Fruit fly (Drosophila melanogaster) whole organism, prepupa: ENCODE measurements around the gene CG15403.

Experiments used
- Blimp-1 ChIP-seq: fragments of 200-800 bp; sonication (Bioruptor generic); optimal IDR thresholded peaks from 3 replicates; lab custom pipeline; 2017; ENCODE audit warnings: missing biosample characterization, missing genetic modification characterization, mild to moderate bottlenecking, moderate library complexity, missing genetic modification reagents
- CG10631 ChIP-seq: fragments of 200-800 bp; sonication (Bioruptor generic); optimal IDR thresholded peaks from 2 replicates; lab custom pipeline; 2016; ENCODE audit warnings: missing biosample characterization, missing genetic modification characterization
- CG10669 ChIP-seq: fragments of 200-800 bp; sonication (Bioruptor generic); optimal IDR thresholded peaks from 3 replicates; lab custom pipeline; 2018; ENCODE audit warnings: missing biosample characterization, mild to moderate bottlenecking, missing genetic modification characterization, moderate library complexity
- CG11294 ChIP-seq: fragments of 200-800 bp; sonication (Bioruptor generic); IDR thresholded peaks from 2 replicates; pipeline ENCODE4 v1.3.6; 2022; ENCODE audit warnings: missing biosample characterization, missing genetic modification characterization
- CG11762 ChIP-seq: fragments of 200-800 bp; sonication (Bioruptor generic); optimal IDR thresholded peaks from 3 replicates; lab custom pipeline; 2016; ENCODE audit warnings: missing biosample characterization, missing genetic modification characterization; ENCODE audit not compliant: insufficient read depth
- CG11902 ChIP-seq: fragments of 200-800 bp; sonication (Bioruptor generic); optimal IDR thresholded peaks from 3 replicates; lab custom pipeline; 2016; ENCODE audit warnings: missing biosample characterization, missing genetic modification characterization
- CG15336 ChIP-seq: fragments of 200-800 bp; sonication (Bioruptor generic); IDR thresholded peaks from 2 replicates; pipeline ENCODE4 v1.3.6; 2022; ENCODE audit warnings: missing biosample characterization, missing genetic modification characterization
- CG1621 ChIP-seq: fragments of 200-800 bp; sonication (Bioruptor generic); optimal IDR thresholded peaks from 3 replicates; lab custom pipeline; 2018; ENCODE audit warnings: missing biosample characterization, mild to moderate bottlenecking, missing genetic modification characterization
- CG16779 ChIP-seq: fragments of 200-800 bp; sonication (Bioruptor generic); optimal IDR thresholded peaks from 3 replicates; lab custom pipeline; 2017; ENCODE audit warnings: missing biosample characterization, mild to moderate bottlenecking, missing genetic modification characterization
- CG3032 ChIP-seq: fragments of 200-800 bp; optimal IDR thresholded peaks from 2 replicates; lab custom pipeline; 2019; ENCODE audit warnings: missing biosample characterization, mild to moderate bottlenecking, missing genetic modification characterization, moderate library complexity
- CG31627 ChIP-seq: fragments of 200-800 bp; sonication (Bioruptor generic); optimal IDR thresholded peaks from 3 replicates; lab custom pipeline; 2016; ENCODE audit warnings: missing biosample characterization, missing genetic modification characterization
- CG32006 ChIP-seq: fragments of 200-800 bp; sonication (Bioruptor generic); optimal IDR thresholded peaks from 3 replicates; lab custom pipeline; 2017; ENCODE audit warnings: missing biosample characterization, mild to moderate bottlenecking, missing genetic modification characterization
- CG34406 ChIP-seq: fragments of 200-800 bp; sonication (Bioruptor generic); optimal IDR thresholded peaks from 3 replicates; lab custom pipeline; 2016; ENCODE audit warnings: missing biosample characterization, missing genetic modification characterization
- CG3919 ChIP-seq: fragments of 200-800 bp; sonication (Bioruptor generic); optimal IDR thresholded peaks from 3 replicates; lab custom pipeline; 2016; ENCODE audit warnings: missing biosample characterization, missing genetic modification characterization
- CG4318 ChIP-seq: fragments of 200-800 bp; sonication (Bioruptor generic); optimal IDR thresholded peaks from 3 replicates; lab custom pipeline; 2017; ENCODE audit warnings: missing biosample characterization, mild to moderate bottlenecking, missing genetic modification characterization
- CG6163 ChIP-seq: fragments of 200-800 bp; sonication (Bioruptor generic); IDR thresholded peaks from 3 replicates; pipeline ENCODE4 v1.3.6; 2022; ENCODE audit warnings: missing biosample characterization, missing genetic modification characterization
- CG6276 ChIP-seq: fragments of 200-800 bp; sonication (Bioruptor generic); optimal IDR thresholded peaks from 2 replicates; lab custom pipeline; 2017; ENCODE audit warnings: missing biosample characterization, mild to moderate bottlenecking, missing genetic modification characterization
- CG6792 ChIP-seq: fragments of 200-800 bp; sonication (Bioruptor generic); optimal IDR thresholded peaks from 3 replicates; lab custom pipeline; 2016; ENCODE audit warnings: missing biosample characterization, missing genetic modification characterization
- CG6808 ChIP-seq: fragments of 200-800 bp; sonication (Bioruptor generic); optimal IDR thresholded peaks from 3 replicates; lab custom pipeline; 2017; ENCODE audit warnings: missing biosample characterization, missing genetic modification characterization, mild to moderate bottlenecking, moderate library complexity, missing genetic modification reagents
- CG6854 ChIP-seq: fragments of 200-800 bp; sonication (Bioruptor generic); optimal IDR thresholded peaks from 2 replicates; lab custom pipeline; 2017; ENCODE audit warnings: missing biosample characterization, mild to moderate bottlenecking, missing genetic modification characterization
- CG7368 ChIP-seq: fragments of 200-800 bp; sonication (Bioruptor generic); optimal IDR thresholded peaks from 3 replicates; lab custom pipeline; 2016; ENCODE audit warnings: missing biosample characterization, missing genetic modification characterization
- CG8119 ChIP-seq: fragments of 200-800 bp; sonication (Bioruptor generic); IDR thresholded peaks from 3 replicates; pipeline ENCODE4 v1.3.6; 2022; ENCODE audit warnings: missing biosample characterization, missing genetic modification characterization
- CG8319 ChIP-seq: fragments of 200-800 bp; sonication (Bioruptor generic); optimal IDR thresholded peaks from 3 replicates; lab custom pipeline; 2016; ENCODE audit warnings: missing biosample characterization, missing genetic modification characterization
- CG8632 ChIP-seq: fragments of 200-800 bp; sonication (Bioruptor generic); optimal IDR thresholded peaks from 3 replicates; lab custom pipeline; 2016; ENCODE audit warnings: missing biosample characterization, missing genetic modification characterization
- Eip78C ChIP-seq: fragments of 200-800 bp; sonication (Bioruptor generic); peaks from one replicate; lab custom pipeline; 2016; ENCODE audit warnings: missing biosample characterization, missing genetic modification characterization
- Eip93F ChIP-seq: fragments of 200-800 bp; sonication (Bioruptor generic); optimal IDR thresholded peaks from 2 replicates; lab custom pipeline; 2016; ENCODE audit warnings: missing biosample characterization, mild to moderate bottlenecking, missing genetic modification characterization
- Ets21C ChIP-seq: fragments of 200-800 bp; sonication (Bioruptor generic); optimal IDR thresholded peaks from 3 replicates; lab custom pipeline; 2016; ENCODE audit warnings: missing biosample characterization, missing genetic modification characterization
- Ets96B ChIP-seq: fragments of 200-800 bp; optimal IDR thresholded peaks from 2 replicates; lab custom pipeline; 2019; ENCODE audit warnings: missing biosample characterization, mild to moderate bottlenecking, missing genetic modification characterization, moderate library complexity
- Gug ChIP-seq: fragments of 200-800 bp; sonication (Bioruptor generic); IDR thresholded peaks from 2 replicates; pipeline ENCODE4 v1.3.6; 2022; ENCODE audit warnings: missing biosample characterization, missing genetic modification characterization
- Hr38 ChIP-seq: sonication (Bioruptor generic); optimal IDR thresholded peaks from 2 replicates; lab custom pipeline; 2016; ENCODE audit warnings: missing biosample characterization, missing genetic modification characterization
- Hr39 ChIP-seq: fragments of 200-800 bp; sonication (Bioruptor generic); optimal IDR thresholded peaks from 2 replicates; lab custom pipeline; 2016; ENCODE audit warnings: missing biosample characterization, missing genetic modification characterization
- Hr4 ChIP-seq: fragments of 200-800 bp; sonication (Bioruptor generic); optimal IDR thresholded peaks from 3 replicates; lab custom pipeline; 2016; ENCODE audit warnings: missing biosample characterization, missing genetic modification characterization
- Lpt ChIP-seq: fragments of 200-800 bp; sonication (Bioruptor generic); optimal IDR thresholded peaks from 3 replicates; lab custom pipeline; 2016; ENCODE audit warnings: missing biosample characterization, missing genetic modification characterization
- Met ChIP-seq: fragments of 200-800 bp; sonication (Bioruptor generic); optimal IDR thresholded peaks from 3 replicates; lab custom pipeline; 2016; ENCODE audit warnings: missing biosample characterization, missing genetic modification characterization
- Smox ChIP-seq: fragments of 200-800 bp; sonication (Bioruptor generic); optimal IDR thresholded peaks from 3 replicates; lab custom pipeline; 2016; ENCODE audit warnings: missing biosample characterization, missing genetic modification characterization
- Sox15 ChIP-seq: fragments of 200-800 bp; sonication (Bioruptor generic); optimal IDR thresholded peaks from 3 replicates; lab custom pipeline; 2016; ENCODE audit warnings: missing biosample characterization, missing genetic modification characterization
- achi ChIP-seq: fragments of 200-800 bp; sonication (Bioruptor generic); optimal IDR thresholded peaks from 3 replicates; lab custom pipeline; 2016; ENCODE audit warnings: missing biosample characterization, missing genetic modification characterization
- acj6 ChIP-seq: fragments of 200-800 bp; sonication (Bioruptor generic); optimal IDR thresholded peaks from 3 replicates; lab custom pipeline; 2016; ENCODE audit warnings: missing biosample characterization, missing genetic modification characterization
- cyc ChIP-seq: fragments of 200-800 bp; sonication (Bioruptor generic); optimal IDR thresholded peaks from 3 replicates; lab custom pipeline; 2016; ENCODE audit warnings: missing biosample characterization, missing genetic modification characterization
- dac ChIP-seq: fragments of 200-800 bp; sonication (Bioruptor generic); optimal IDR thresholded peaks from 2 replicates; lab custom pipeline; 2017; ENCODE audit warnings: missing biosample characterization, mild to moderate bottlenecking, missing genetic modification characterization
- dsx ChIP-seq: fragments of 200-800 bp; optimal IDR thresholded peaks from 3 replicates; lab custom pipeline; 2019; ENCODE audit warnings: missing biosample characterization, mild to moderate bottlenecking, missing genetic modification characterization, moderate library complexity; ENCODE audit not compliant: poor library complexity, severe bottlenecking
- eg ChIP-seq: fragments of 200-800 bp; sonication (Bioruptor generic); IDR thresholded peaks from 3 replicates; pipeline ENCODE4 v1.3.6; 2022; ENCODE audit warnings: missing biosample characterization, missing genetic modification characterization
- esn ChIP-seq: fragments of 200-800 bp; sonication (Bioruptor generic); optimal IDR thresholded peaks from 2 replicates; lab custom pipeline; 2016; ENCODE audit warnings: missing biosample characterization, mild to moderate bottlenecking, missing genetic modification characterization, moderate library complexity
- fd59A ChIP-seq: fragments of 200-800 bp; sonication (Bioruptor generic); optimal IDR thresholded peaks from 2 replicates; lab custom pipeline; 2017; ENCODE audit warnings: missing biosample characterization, mild to moderate bottlenecking, missing genetic modification characterization, missing genetic modification reagents
- fd85E ChIP-seq: fragments of 200-800 bp; sonication (Bioruptor generic); optimal IDR thresholded peaks from 3 replicates; lab custom pipeline; 2016; ENCODE audit warnings: missing biosample characterization, missing genetic modification characterization
- fkh ChIP-seq: fragments of 200-800 bp; sonication (Bioruptor generic); optimal IDR thresholded peaks from 3 replicates; lab custom pipeline; 2017; ENCODE audit warnings: missing biosample characterization, mild to moderate bottlenecking, missing genetic modification characterization, moderate library complexity
- lz ChIP-seq: fragments of 200-800 bp; sonication (Bioruptor generic); optimal IDR thresholded peaks from 3 replicates; lab custom pipeline; 2016; ENCODE audit warnings: missing biosample characterization, missing genetic modification characterization
- net ChIP-seq: fragments of 200-800 bp; sonication (Bioruptor generic); optimal IDR thresholded peaks from 3 replicates; lab custom pipeline; 2016; ENCODE audit warnings: missing biosample characterization, missing genetic modification characterization
- pdm3 ChIP-seq: fragments of 200-800 bp; sonication (Bioruptor generic); optimal IDR thresholded peaks from 3 replicates; lab custom pipeline; 2016; ENCODE audit warnings: missing biosample characterization, missing genetic modification characterization
- spab ChIP-seq: fragments of 200-800 bp; sonication (Bioruptor generic); optimal IDR thresholded peaks from 2 replicates; lab custom pipeline; 2017; ENCODE audit warnings: missing biosample characterization, mild to moderate bottlenecking, missing genetic modification characterization, missing genetic modification reagents
- svp ChIP-seq: fragments of 200-800 bp; sonication (Bioruptor generic); peaks from one replicate; lab custom pipeline; 2016; ENCODE audit warnings: missing biosample characterization, missing genetic modification characterization
- topi ChIP-seq: fragments of 200-800 bp; sonication (Bioruptor generic); optimal IDR thresholded peaks from 3 replicates; lab custom pipeline; 2016; ENCODE audit warnings: missing biosample characterization, missing genetic modification characterization

CG15403 gene

dm6 chr2L:3086290-3086876 is 42.1 kb upstream of the CG15403 start:
- peak; percentile 86 for TF ChIP-seq CG15336
- peak; percentile 84 for TF ChIP-seq CG8119 (GFP tag; lab: Robert Waterston, UW)
- peak; percentile 41 for TF ChIP-seq lz (GFP tag; lab: Kevin White, UChicago)
- peak; percentile 56 for TF ChIP-seq CG6276 (GFP tag; lab: Kevin White, UChicago)
- TF ChIP-seq pdm3 (GFP tag; lab: Kevin White, UChicago) = peak; percentile 58
- no peak for TF ChIP-seq CG6854 (GFP tag; lab: Kevin White, UChicago)
- TF ChIP-seq CG4318 = peak; percentile 14
- TF ChIP-seq Blimp-1 = no peak
- TF ChIP-seq net (GFP tag; lab: Kevin White, UChicago) = peak; percentile 57
- peak; percentile 54 for TF ChIP-seq Lpt (GFP tag; lab: Kevin White, UChicago)
- TF ChIP-seq CG11294 (GFP tag; lab: Robert Waterston, UW) = peak; percentile 72
- TF ChIP-seq Hr39 (GFP tag; lab: Kevin White, UChicago) = peak; percentile 34
- TF ChIP-seq CG10631 (GFP tag; lab: Kevin White, UChicago) = peak; percentile 43
- peak; percentile 42 for TF ChIP-seq acj6 (GFP tag; lab: Kevin White, UChicago)
- TF ChIP-seq dsx (GFP tag; lab: Kevin White, UChicago) = no peak
- no peak for TF ChIP-seq Eip93F (GFP tag; lab: Kevin White, UChicago)
- TF ChIP-seq CG8632 (GFP tag; lab: Kevin White, UChicago) = no peak
- TF ChIP-seq CG1621 = no peak
- no peak for TF ChIP-seq fd85E (GFP tag; lab: Kevin White, UChicago)
- TF ChIP-seq topi (GFP tag; lab: Kevin White, UChicago) = peak; percentile 45
- no peak for TF ChIP-seq Ets96B
- peak; percentile 4 for TF ChIP-seq Ets21C (GFP tag; lab: Kevin White, UChicago)
- TF ChIP-seq CG16779 (tag; lab: Kevin White, UChicago) = peak; percentile 4
- peak; percentile 17 for TF ChIP-seq CG34406 (GFP tag; lab: Kevin White, UChicago)
- peak; percentile 2 for TF ChIP-seq CG8319
- TF ChIP-seq CG6792 (GFP tag; lab: Kevin White, UChicago) = peak; percentile 47
- TF ChIP-seq Smox (GFP tag; lab: Kevin White, UChicago) = peak; percentile 38
- no peak for TF ChIP-seq Hr38 (GFP tag; lab: Kevin White, UChicago)
- TF ChIP-seq dac (GFP tag; lab: Kevin White, UChicago) = peak; percentile 47
- TF ChIP-seq CG32006 = peak; percentile 75
- TF ChIP-seq Met (GFP tag; lab: Kevin White, UChicago) = peak; percentile 16
- peak; percentile 30 for TF ChIP-seq CG31627
- TF ChIP-seq fkh (GFP tag; lab: Kevin White, UChicago) = peak; percentile 3
- peak; percentile 87 for TF ChIP-seq eg (GFP tag; lab: Robert Waterston, UW)
- peak; percentile 59 for TF ChIP-seq achi (GFP tag; lab: Kevin White, UChicago)
- peak; percentile 80 for TF ChIP-seq Hr4 (GFP tag; lab: Kevin White, UChicago)
- TF ChIP-seq spab (GFP tag; lab: Kevin White, UChicago) = no peak
- no peak for TF ChIP-seq Sox15 (GFP tag; lab: Kevin White, UChicago)
- no peak for TF ChIP-seq fd59A
- peak; percentile 89 for TF ChIP-seq Eip78C (GFP tag; lab: Kevin White, UChicago)
- TF ChIP-seq svp = peak; percentile 82
- no peak for TF ChIP-seq CG7368 (GFP tag; lab: Kevin White, UChicago)
- peak; percentile 36 for TF ChIP-seq CG3032 (tag; lab: Kevin White, UChicago)
- peak; percentile 59 for TF ChIP-seq Gug
- TF ChIP-seq CG11902 = no peak
- peak; percentile 58 for TF ChIP-seq CG3919 (GFP tag; lab: Kevin White, UChicago)
- TF ChIP-seq CG6163 (GFP tag; lab: Robert Waterston, UW) = peak; percentile 69
- peak; percentile 8 for TF ChIP-seq CG10669 (GFP tag; lab: Kevin White, UChicago)
- TF ChIP-seq CG6808 (GFP tag; lab: Kevin White, UChicago) = peak; percentile 13
- TF ChIP-seq cyc (GFP tag; lab: Kevin White, UChicago) = peak; percentile 10
- TF ChIP-seq CG11762 = no peak
- TF ChIP-seq esn (GFP tag; lab: Kevin White, UChicago) = peak; percentile 50
